Worm (Caenorhabditis elegans): Measurements from ENCODE around the gene R13A1.10.

ce11 chrIV:7184597-7184996, 42.4 kb downstream of the R13A1.10 start, which contains the start of gene clec-179:
- TF ChIP-seq C08G9.2 (tag; optimal IDR thresholded peaks at IDR 0.05) (no peak), ref-2 (tag; optimal IDR thresholded peaks at IDR 0.05) (no peak), eyg-1 (tag; optimal IDR thresholded peaks at IDR 0.05) (no peak)
